Fruit fly (Drosophila melanogaster): ENCODE results near the gene tgo.

Gene tgo

DNA sequence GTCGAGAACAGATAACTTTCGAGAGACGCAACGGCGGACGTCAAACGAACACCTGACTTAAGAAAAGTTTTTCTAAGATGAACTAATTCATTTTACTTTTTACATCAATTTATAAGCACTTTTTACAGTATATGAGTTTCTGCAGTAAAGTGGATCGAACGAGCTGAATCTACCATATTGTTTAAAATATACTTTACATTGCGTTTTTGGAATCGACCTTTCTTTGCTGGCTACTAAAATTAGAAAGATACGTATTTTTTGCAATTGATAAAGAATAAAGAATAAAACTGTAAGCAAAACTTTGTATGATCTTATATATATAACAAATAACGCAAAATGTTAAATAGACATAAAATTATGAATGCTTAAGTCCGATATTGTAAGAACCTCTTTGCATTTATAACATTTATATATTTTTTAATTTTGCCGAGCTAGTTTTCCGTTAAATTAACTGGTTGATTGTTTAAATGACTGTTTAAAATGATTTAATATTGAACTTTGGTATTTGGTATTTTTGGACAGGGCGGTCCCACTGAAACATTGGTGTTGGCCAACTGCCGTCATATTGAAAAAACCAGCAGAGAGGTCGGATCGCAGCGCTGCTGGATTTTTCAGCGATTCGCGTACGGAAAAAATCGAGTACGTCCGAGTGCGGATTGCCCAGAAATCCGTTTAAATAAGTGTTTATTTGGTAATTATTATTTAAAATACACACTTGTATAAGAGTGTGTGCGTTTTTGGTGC lies 32.3 kb upstream of the tgo start, which contains the start of gene Kdm2 (continued):
- TF ChIP-seq D19A (tag; optimal IDR thresholded peaks at IDR 0.05) (no peak), Scr (GFP tag; IDR thresholded peaks at IDR 0.05; ENCODE audit: partially characterized antibody) (no peak), chm (GFP tag; IDR thresholded peaks at IDR 0.05) (no peak), phol (tag; optimal IDR thresholded peaks at IDR 0.05) (peak; percentile 58), Nf-YB (GFP tag; optimal IDR thresholded peaks at IDR 0.05) (no peak), Mrtf (GFP tag; IDR thresholded peaks at IDR 0.05) (no peak), CG3726 (GFP tag; IDR thresholded peaks at IDR 0.05) (no peak), CG32767 (GFP tag; IDR thresholded peaks at IDR 0.05) (no peak), CG6813 (GFP tag; optimal IDR thresholded peaks at IDR 0.05) (peak; percentile 19), Bdp1 (GFP tag; optimal IDR thresholded peaks at IDR 0.05) (no peak), NK7.1 (GFP tag; optimal IDR thresholded peaks at IDR 0.05) (no peak), slbo (GFP tag; IDR thresholded peaks at IDR 0.05) (no peak), CG10321 (GFP tag; IDR thresholded peaks at IDR 0.05) (no peak), CG13894 (tag; optimal IDR thresholded peaks at IDR 0.05) (peak; percentile 62), HHEX (GFP tag; optimal IDR thresholded peaks at IDR 0.05) (no peak), CG11723 (GFP tag; optimal IDR thresholded peaks at IDR 0.05) (no peak), knrl (GFP tag; IDR thresholded peaks at IDR 0.05; ENCODE audit: partially characterized antibody) (no peak), HLH3B (GFP tag; IDR thresholded peaks at IDR 0.05) (no peak), CG10431 (GFP tag; optimal IDR thresholded peaks at IDR 0.05) (peak; percentile 51), zen (tag; optimal IDR thresholded peaks at IDR 0.05) (peak; percentile 18), D (optimal IDR thresholded peaks at IDR 0.05) (no peak), D (GFP tag; optimal IDR thresholded peaks at IDR 0.05) (no peak), sug (tag; optimal IDR thresholded peaks at IDR 0.05) (no peak), psq (GFP tag; optimal IDR thresholded peaks at IDR 0.05) (no peak), CG30020 (tag; optimal IDR thresholded peaks at IDR 0.05) (peak; percentile 18), Ets65A (GFP tag) (peak; percentile 59), CG31224 (GFP tag; IDR thresholded peaks at IDR 0.05) (no peak), NC2α (GFP tag; optimal IDR thresholded peaks at IDR 0.05) (no peak), Atf6 (GFP tag; IDR thresholded peaks at IDR 0.05) (no peak), CG12104 (GFP tag; optimal IDR thresholded peaks at IDR 0.05) (no peak), nerfin-2 (GFP tag; IDR thresholded peaks at IDR 0.05; ENCODE audit: partially characterized antibody) (no peak), Stat92E (GFP tag; optimal IDR thresholded peaks at IDR 0.05) (peak in 1 of 3 experiments; percentile 87), Fer3 (tag; optimal IDR thresholded peaks at IDR 0.05) (peak; percentile 42), Sox100B (GFP tag; optimal IDR thresholded peaks at IDR 0.05) (no peak), CG17186 (GFP tag; optimal IDR thresholded peaks at IDR 0.05) (no peak), gcm2 (GFP tag; optimal IDR thresholded peaks at IDR 0.05) (no peak), CG16779 (GFP tag; IDR thresholded peaks at IDR 0.05) (no peak), zf30C (GFP tag; optimal IDR thresholded peaks at IDR 0.05) (peak; percentile 31), CG1832 (GFP tag; optimal IDR thresholded peaks at IDR 0.05) (no peak), gt (GFP tag; IDR thresholded peaks at IDR 0.05) (no peak), unpg (GFP tag; optimal IDR thresholded peaks at IDR 0.05) (peak; percentile 18), Poxn (GFP tag; IDR thresholded peaks at IDR 0.05) (no peak), CG17912 (GFP tag; optimal IDR thresholded peaks at IDR 0.05) (no peak), az2 (GFP tag; optimal IDR thresholded peaks at IDR 0.05) (no peak), bsh (GFP tag; optimal IDR thresholded peaks at IDR 0.05) (peak in 1 of 2 experiments; percentile 10), run (tag; optimal IDR thresholded peaks at IDR 0.05) (no peak), lov (optimal IDR thresholded peaks at IDR 0.05) (no peak), lov (GFP tag; IDR thresholded peaks at IDR 0.05) (no peak), TFAM (GFP tag; optimal IDR thresholded peaks at IDR 0.05) (no peak), dmrt99B (tag; optimal IDR thresholded peaks at IDR 0.05) (peak; percentile 1)

Data from whole organism, embryonic.